Worm (Caenorhabditis elegans) whole organism, L2 larva: ENCODE data around the gene pqn-53.

Experiments used
- ZK546.5 ChIP-seq: sonication (generic microtip); optimal IDR thresholded peaks from 2 replicates; lab custom pipeline; 2017; ENCODE audit warnings: missing biosample characterization, missing genetic modification characterization
- aly-2 ChIP-seq: fragments of 150-350 bp; optimal IDR thresholded peaks from 2 replicates; lab custom pipeline; 2014; ENCODE audit warnings: missing biosample characterization, missing genetic modification characterization
- elt-1 ChIP-seq: fragments of 150-350 bp; optimal IDR thresholded peaks from 2 replicates; lab custom pipeline; 2014; ENCODE audit warnings: missing biosample characterization, missing genetic modification characterization
- lin-11 ChIP-seq: fragments of 150-350 bp; sonication (generic microtip); optimal IDR thresholded peaks from 2 replicates; lab custom pipeline; 2014; ENCODE audit warnings: missing biosample characterization, missing genetic modification characterization, inconsistent platforms, mixed read lengths
- lin-39 ChIP-seq: fragments of 150-350 bp; optimal IDR thresholded peaks from 2 replicates; lab custom pipeline; 2014; ENCODE audit warnings: missing biosample characterization, missing genetic modification reagents, missing genetic modification characterization
- mbf-1 ChIP-seq: sonication (generic microtip); optimal IDR thresholded peaks from 2 replicates; lab custom pipeline; 2017; ENCODE audit warnings: missing biosample characterization, missing genetic modification characterization
- mdl-1 ChIP-seq, 2 experiments: fragments of 150-350 bp in 1 of 2; sonication (generic microtip) in 1 of 2; optimal IDR thresholded peaks; 2 replicates each; lab custom pipeline; 2017; ENCODE audit warnings: missing biosample characterization in 2 of 2, missing genetic modification characterization in 2 of 2
- nhr-12 ChIP-seq: fragments of 150-350 bp; optimal IDR thresholded peaks from 2 replicates; lab custom pipeline; 2014; ENCODE audit warnings: missing biosample characterization, missing genetic modification characterization
- skn-1 ChIP-seq: sonication (generic microtip); optimal IDR thresholded peaks from 2 replicates; lab custom pipeline; 2017; ENCODE audit warnings: missing biosample characterization, missing genetic modification characterization
- unc-55 ChIP-seq: fragments of 150-350 bp; sonication (generic microtip); optimal IDR thresholded peaks from 3 replicates; lab custom pipeline; 2014; ENCODE audit warnings: missing biosample characterization, missing genetic modification reagents, missing genetic modification characterization
- unc-62 ChIP-seq: fragments of 150-350 bp; optimal IDR thresholded peaks from 2 replicates; lab custom pipeline; 2014; ENCODE audit warnings: missing biosample characterization, missing genetic modification reagents, missing genetic modification characterization
- ztf-4 ChIP-seq: fragments of 150-350 bp; optimal IDR thresholded peaks from 2 replicates; lab custom pipeline; 2014; ENCODE audit warnings: missing biosample characterization, missing genetic modification characterization

DNA sequence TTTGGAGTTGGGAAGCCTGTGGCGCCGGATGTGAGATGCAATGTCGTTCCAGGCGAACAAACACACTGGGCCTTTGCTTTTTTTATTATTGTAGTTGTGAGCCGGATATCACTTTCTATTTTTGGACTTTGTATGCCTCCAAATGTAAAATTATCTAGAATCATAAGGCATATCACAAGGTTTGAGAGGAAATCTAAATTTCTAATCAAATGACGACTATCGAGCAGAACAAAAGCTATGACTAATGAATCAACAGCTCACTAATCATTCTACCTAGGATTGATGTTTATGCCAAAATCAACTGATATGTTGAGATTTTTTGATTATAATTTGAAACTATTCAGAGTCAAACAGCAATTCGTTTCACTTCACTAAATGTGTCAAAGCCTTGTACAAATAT is 27.3 kb downstream of the pqn-53 start:
- TF ChIP-seq unc-62 (GFP tag; lab: Kevin White, UChicago) = no peak
- no peak for TF ChIP-seq lin-39 (tag; lab: Kevin White, UChicago)
- no peak for TF ChIP-seq mbf-1
- TF ChIP-seq ZK546.5 (tag; lab: Kevin White, UChicago) = no peak
- no peak for TF ChIP-seq elt-1 (tag; lab: Kevin White, UChicago)
- no peak for TF ChIP-seq unc-55 (GFP tag; lab: Kevin White, UChicago)
- TF ChIP-seq lin-11 (tag; lab: Kevin White, UChicago) = no peak
- TF ChIP-seq aly-2 (tag; lab: Kevin White, UChicago) = no peak
- no peak for TF ChIP-seq mdl-1 (tag; optimal IDR thresholded peaks at IDR 0.05; lab: Kevin White, UChicago)
- TF ChIP-seq ztf-4 (tag; lab: Kevin White, UChicago) = peak; percentile 4
- TF ChIP-seq skn-1 (tag; lab: Kevin White, UChicago) = no peak
- TF ChIP-seq nhr-12 = no peak
